Worm (Caenorhabditis elegans): ENCODE measurements around the gene T07G12.2.

The T07G12.2 gene

DNA sequence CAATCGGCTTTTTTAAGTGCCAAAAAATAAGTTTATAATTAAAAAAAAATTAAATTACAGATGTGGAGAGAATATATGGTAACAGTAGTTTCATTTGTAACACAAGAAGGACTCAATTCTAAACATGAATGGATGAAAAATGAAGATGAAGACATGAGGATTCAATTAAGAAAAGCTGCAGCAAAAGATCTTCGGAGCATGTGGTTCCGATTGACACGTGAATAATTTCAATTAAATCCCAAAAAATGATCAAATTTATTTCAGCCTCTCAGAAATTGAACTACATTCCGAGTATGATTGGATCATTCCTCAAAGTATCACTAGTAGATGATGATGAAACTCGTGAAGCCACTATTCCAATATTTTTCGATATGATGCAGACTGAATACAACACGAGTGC, 41.1 kb upstream of the T07G12.2 start:
- TF ChIP-seq cey-2 (tag; optimal IDR thresholded peaks at IDR 0.05; ENCODE audit: borderline replicate concordance, insufficient read depth) (no peak), attf-4 (tag; optimal IDR thresholded peaks at IDR 0.05) (no peak), lin-29 (GFP tag; IDR thresholded peaks at IDR 0.05) (no peak), F44E2.7 (GFP tag; IDR thresholded peaks at IDR 0.05) (no peak), Y48G9A.11 (GFP tag; IDR thresholded peaks at IDR 0.05) (no peak), mxl-2 (GFP tag; conservative IDR thresholded peaks at IDR 0.05) (no peak), daf-16 (GFP tag; optimal IDR thresholded peaks at IDR 0.05) (no peak), daf-16 (tag; optimal IDR thresholded peaks at IDR 0.05) (no peak), T20F7.1 (GFP tag; optimal IDR thresholded peaks at IDR 0.05) (no peak), nhr-11 (tag; optimal IDR thresholded peaks at IDR 0.05) (no peak), hlh-11 (tag; optimal IDR thresholded peaks at IDR 0.05) (no peak), sdz-12 (GFP tag; optimal IDR thresholded peaks at IDR 0.05) (no peak), ceh-62 (tag; optimal IDR thresholded peaks at IDR 0.05) (no peak), Y5F2A.4 (GFP tag; optimal IDR thresholded peaks at IDR 0.05) (no peak), spr-3 (GFP tag; optimal IDR thresholded peaks at IDR 0.05) (no peak), php-3 (GFP tag; IDR thresholded peaks at IDR 0.05) (no peak)

DNA sequence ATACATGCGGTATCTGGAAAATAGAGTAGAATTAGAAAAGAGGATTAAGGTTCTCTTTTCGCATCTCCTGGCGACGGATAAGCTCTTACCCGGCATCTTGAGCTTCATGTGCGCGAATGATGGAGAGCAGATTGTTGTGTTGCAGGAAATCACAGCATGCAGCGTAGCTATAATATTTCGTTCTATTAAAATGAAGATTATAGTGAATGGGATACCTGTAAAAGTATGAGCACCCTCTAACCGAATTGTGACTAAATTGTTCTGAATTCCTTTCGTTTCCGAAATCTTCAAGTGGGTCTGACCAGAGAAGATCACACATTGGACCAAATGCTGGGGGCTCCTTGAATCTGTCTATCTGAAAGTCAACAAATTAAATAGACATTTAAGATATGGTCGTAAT, 32.1 kb upstream of the T07G12.2 start:
- peak; percentile 58 for TF ChIP-seq aha-1 (tag)
- TF ChIP-seq ceh-28 (tag; optimal IDR thresholded peaks at IDR 0.05): no peak

DNA sequence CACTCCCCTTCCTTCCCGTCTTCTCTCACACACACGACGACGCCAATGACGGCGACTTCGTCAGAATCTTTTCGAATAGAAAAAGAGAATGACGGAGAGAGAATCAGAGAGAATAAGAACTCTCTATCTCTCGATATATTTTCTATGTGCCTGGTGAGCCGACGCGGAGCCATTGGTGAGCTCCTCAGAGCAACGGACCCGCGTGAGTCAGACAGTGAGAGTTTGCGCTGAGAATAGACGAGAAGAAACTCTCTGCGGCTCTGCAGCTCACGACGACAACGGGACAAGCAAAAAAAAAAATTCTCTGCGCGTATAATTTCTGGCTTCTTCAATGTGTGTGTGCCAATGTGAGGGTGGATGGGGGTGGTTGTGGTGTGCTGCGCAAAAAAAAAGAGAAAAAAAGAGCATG, 30.6 kb upstream of the T07G12.2 start:
- TF ChIP-seq nhr-48 (tag; optimal IDR thresholded peaks at IDR 0.05) (no peak), egl-43 (GFP tag; IDR thresholded peaks at IDR 0.05) (0 out of 2 replicates have a peak, but pooled peaks have one; percentile 60), mxl-3 (GFP tag; optimal IDR thresholded peaks at IDR 0.05) (peak; percentile 12), mep-1 (tag; optimal IDR thresholded peaks at IDR 0.05) (peak; percentile 82), gei-8 (GFP tag; optimal IDR thresholded peaks at IDR 0.05) (peak; percentile 61), set-16 (GFP tag; IDR thresholded peaks at IDR 0.05) (peak; percentile 69), rbr-2 (tag; optimal IDR thresholded peaks at IDR 0.05) (peak; percentile 73), mxl-2 (GFP tag; conservative IDR thresholded peaks at IDR 0.05) (0 out of 2 replicates have a peak, but pooled peaks have one; percentile 4), F10B5.3 (tag; optimal IDR thresholded peaks at IDR 0.05) (no peak), nhr-77 (tag; optimal IDR thresholded peaks at IDR 0.05) (peak; percentile 2), F37D6.2 (tag; optimal IDR thresholded peaks at IDR 0.05) (peak; percentile 41), hmg-1.1 (GFP tag; IDR thresholded peaks at IDR 0.05) (peak; percentile 71), nhr-237 (tag; optimal IDR thresholded peaks at IDR 0.05) (no peak), nhr-11 (tag; optimal IDR thresholded peaks at IDR 0.05) (peak; percentile 42), ZK337.2 (GFP tag; IDR thresholded peaks at IDR 0.05) (peak; percentile 100), ctbp-1 (GFP tag; IDR thresholded peaks at IDR 0.05) (peak; percentile 74), mdl-1 (tag; optimal IDR thresholded peaks at IDR 0.05) (peak in 1 of 2 experiments; percentile 54), hif-1 (tag; optimal IDR thresholded peaks at IDR 0.05) (peak in 1 of 2 experiments; percentile 48), zip-2 (tag; optimal IDR thresholded peaks at IDR 0.05) (no peak), ZK546.5 (tag; optimal IDR thresholded peaks at IDR 0.05) (no peak), unc-62 (GFP tag; optimal IDR thresholded peaks at IDR 0.05 in 1 of 2) (peak in 1 of 2 experiments; percentile 69), unc-62 (tag; optimal IDR thresholded peaks at IDR 0.05) (no peak), tra-1 (GFP tag; IDR thresholded peaks at IDR 0.05) (peak; percentile 48; the same call in 1 of the 2 replicates), arid-1 (GFP tag; conservative IDR thresholded peaks at IDR 0.05) (no peak), hlh-30 (tag; optimal IDR thresholded peaks at IDR 0.05; ENCODE audit: insufficient read depth) (peak; percentile 50), mes-2 (tag; optimal IDR thresholded peaks at IDR 0.05; ENCODE audit: poor library complexity, severe bottlenecking) (peak; percentile 31), ceh-82 (tag; optimal IDR thresholded peaks at IDR 0.05) (no peak), zfp-2 (tag; optimal IDR thresholded peaks at IDR 0.05) (no peak), dmd-6 (GFP tag; IDR thresholded peaks at IDR 0.05) (peak; percentile 29; the same call in 1 of the 2 replicates), vab-7 (GFP tag; IDR thresholded peaks at IDR 0.05) (peak; percentile 43), lin-13 (GFP tag; optimal IDR thresholded peaks at IDR 0.05) (no peak), zip-11 (GFP tag; IDR thresholded peaks at IDR 0.05) (no peak), hlh-11 (tag; optimal IDR thresholded peaks at IDR 0.05) (peak; percentile 27), lsy-2 (tag; optimal IDR thresholded peaks at IDR 0.05) (peak; percentile 63 to 65)
